Fruit fly (Drosophila melanogaster) whole organism: ENCODE measurements around the gene CG5225.

Source experiments
- CG8478 ChIP-seq: fragments of >200 bp; optimal IDR thresholded peaks from 2 replicates; lab custom pipeline; 2018; ENCODE audit warnings: inconsistent platforms
- Dll ChIP-seq: fragments of >200 bp; optimal IDR thresholded peaks from 2 replicates; lab custom pipeline; 2017
- EcR ChIP-seq, 2 experiments: fragments of >200 bp; optimal IDR thresholded peaks; 2 replicates each; lab custom pipeline; 2017; ENCODE audit warnings: missing biosample characterization in 2 of 2, missing genetic modification characterization in 2 of 2, missing genetic modification reagents in 2 of 2
- psq ChIP-seq: fragments of >200 bp; optimal IDR thresholded peaks from 2 replicates; lab custom pipeline; 2017
- usp ChIP-seq: fragments of >200 bp; optimal IDR thresholded peaks from 2 replicates; lab custom pipeline; 2017; ENCODE audit warnings: missing biosample characterization, missing genetic modification characterization, mixed read lengths

DNA sequence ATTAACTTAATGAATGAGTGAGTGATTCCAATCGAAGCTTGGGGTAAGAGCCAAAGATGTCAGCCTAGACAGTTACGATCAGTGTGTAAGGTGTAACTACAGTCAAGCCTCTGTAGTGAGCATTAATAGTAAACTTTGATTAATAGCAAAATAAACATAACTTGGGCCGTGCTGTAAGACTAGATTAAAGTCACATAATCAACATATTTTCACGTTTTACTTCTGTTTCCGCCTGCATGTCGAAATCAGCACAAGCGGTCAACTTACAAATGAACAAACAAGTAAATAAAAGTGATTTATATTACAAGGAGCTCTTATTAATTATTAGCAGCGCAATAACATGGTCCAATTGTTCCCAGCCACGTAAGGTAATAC is 40.6 kb upstream of the CG5225 start:
- TF ChIP-seq usp (GFP tag; lab: Kevin White, UChicago) (no peak), EcR (GFP tag; optimal IDR thresholded peaks at IDR 0.05; lab: Kevin White, UChicago) (no peak), CG8478 (lab: Kevin White, UChicago) (no peak), psq (lab: Kevin White, UChicago) (no peak), Dll (lab: Kevin White, UChicago) (no peak)
